Worm (Caenorhabditis elegans) whole organism, early embryonic: ENCODE data around the gene K10D2.8.

Experiments
- B0310.2 ChIP-seq: sonication (generic microtip); optimal IDR thresholded peaks from 2 replicates; lab custom pipeline; 2016; ENCODE audit warnings: mild to moderate bottlenecking, missing genetic modification characterization, missing compliant biosample characterization
- ama-1 ChIP-seq: fragments of 150-350 bp; optimal IDR thresholded peaks from 2 replicates; lab custom pipeline; 2014
- flt-1 ChIP-seq: fragments of 200-800 bp; sonication (Bioruptor generic); IDR thresholded peaks from 2 replicates; pipeline ENCODE4 v1.3.6; 2022; ENCODE audit warnings: missing genetic modification characterization, missing compliant biosample characterization
- hmbx-1 ChIP-seq: sonication (generic microtip); optimal IDR thresholded peaks from 2 replicates; lab custom pipeline; 2016; ENCODE audit warnings: mild to moderate bottlenecking, missing genetic modification characterization, missing compliant biosample characterization
- sea-1 ChIP-seq: fragments of 200-800 bp; sonication (Bioruptor generic); conservative IDR thresholded peaks from 2 replicates; pipeline ENCODE4 v1.3.6; 2022; ENCODE audit warnings: missing genetic modification characterization, missing compliant biosample characterization
- tbx-37 ChIP-seq: fragments of 200-800 bp; sonication (Bioruptor generic); conservative IDR thresholded peaks from 2 replicates; pipeline ENCODE4 v1.3.6; 2022; ENCODE audit warnings: missing genetic modification reagents, missing genetic modification characterization, missing compliant biosample characterization

DNA sequence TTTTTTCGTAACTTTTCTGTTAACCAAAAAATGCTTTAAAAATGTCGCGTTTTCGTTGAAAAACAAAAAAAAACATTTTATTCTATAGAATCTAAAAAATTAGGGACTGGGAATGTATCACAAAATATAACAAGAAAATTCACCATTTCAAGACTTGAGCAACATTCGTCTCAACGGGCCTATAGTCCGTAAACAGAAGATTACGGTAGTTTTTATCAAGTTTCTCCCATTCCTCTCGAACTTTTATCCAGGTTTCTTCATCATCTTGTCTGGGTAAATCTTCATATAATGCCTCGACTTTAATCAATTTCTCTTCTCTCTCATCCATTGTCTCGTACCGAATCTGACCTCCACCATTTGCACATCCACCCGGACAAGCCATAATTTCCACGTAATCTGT is 33.1 kb upstream of the K10D2.8 start:
- TF ChIP-seq tbx-37 (GFP tag; lab: Robert Waterston, UW), result no peak
- TF ChIP-seq flt-1 (GFP tag; lab: Robert Waterston, UW), result no peak
- TF ChIP-seq sea-1 (GFP tag; lab: Robert Waterston, UW), result no peak
- TF ChIP-seq ama-1 (lab: Kevin White, UChicago), result no peak
- TF ChIP-seq hmbx-1 (tag; lab: Kevin White, UChicago), result no peak
- no peak for TF ChIP-seq B0310.2 (tag; lab: Kevin White, UChicago)
